Fruit fly (Drosophila melanogaster) whole organism, embryonic: ENCODE data around the gene CG31948.

ENCODE experiments used
- Abd-B ChIP-seq: fragments of 200-800 bp; sonication (Bioruptor generic); optimal IDR thresholded peaks from 2 replicates; lab custom pipeline; 2018; ENCODE audit warnings: missing biosample characterization, mild to moderate bottlenecking, missing genetic modification characterization, moderate library complexity
- Antp ChIP-seq: fragments of 200-800 bp; sonication (Bioruptor generic); optimal IDR thresholded peaks from 3 replicates; lab custom pipeline; 2016; ENCODE audit warnings: missing biosample characterization, missing genetic modification characterization
- Atf6 ChIP-seq: fragments of 200-800 bp; sonication (Bioruptor generic); IDR thresholded peaks from 2 replicates; pipeline ENCODE4 v1.3.6; 2022; ENCODE audit warnings: missing biosample characterization, missing genetic modification characterization
- CG10543 ChIP-seq: fragments of 200-800 bp; sonication (Bioruptor generic); optimal IDR thresholded peaks from 3 replicates; lab custom pipeline; 2017; ENCODE audit warnings: missing biosample characterization, mild to moderate bottlenecking, missing genetic modification characterization, moderate library complexity
- CG12104 ChIP-seq: fragments of 200-800 bp; sonication (Bioruptor generic); optimal IDR thresholded peaks from 3 replicates; lab custom pipeline; 2016; ENCODE audit warnings: missing biosample characterization, missing genetic modification characterization
- CG13624 ChIP-seq: fragments of 200-800 bp; sonication (Bioruptor generic); optimal IDR thresholded peaks from 2 replicates; lab custom pipeline; 2016; ENCODE audit warnings: missing biosample characterization, missing genetic modification characterization
- CG14710 ChIP-seq: fragments of 200-800 bp; sonication (Bioruptor generic); optimal IDR thresholded peaks from 3 replicates; lab custom pipeline; 2019; ENCODE audit warnings: missing biosample characterization, mild to moderate bottlenecking, missing genetic modification characterization, moderate library complexity
- CG15011 ChIP-seq: fragments of 200-800 bp; sonication (Bioruptor generic); optimal IDR thresholded peaks from 3 replicates; lab custom pipeline; 2018; ENCODE audit warnings: missing biosample characterization, mild to moderate bottlenecking, missing genetic modification characterization
- CG15696 ChIP-seq: fragments of 200-800 bp; sonication (Bioruptor generic); optimal IDR thresholded peaks from 2 replicates; lab custom pipeline; 2019; ENCODE audit warnings: missing biosample characterization, mild to moderate bottlenecking, missing genetic modification characterization, moderate library complexity
- CG2202 ChIP-seq: fragments of 200-800 bp; sonication (Bioruptor generic); optimal IDR thresholded peaks from 2 replicates; lab custom pipeline; 2018; ENCODE audit warnings: missing biosample characterization, mild to moderate bottlenecking, missing genetic modification characterization
- CG32532 ChIP-seq: fragments of 200-800 bp; sonication (Bioruptor generic); IDR thresholded peaks from 2 replicates; pipeline ENCODE4 v1.3.6; 2022; ENCODE audit warnings: missing biosample characterization, missing genetic modification characterization
- CG34422 ChIP-seq: fragments of 200-800 bp; sonication (Bioruptor generic); IDR thresholded peaks from 3 replicates; pipeline ENCODE4 v1.3.6; 2022; ENCODE audit warnings: missing biosample characterization, missing genetic modification characterization
- CG3726 ChIP-seq: fragments of 200-800 bp; sonication (Bioruptor generic); IDR thresholded peaks from 3 replicates; pipeline ENCODE4, ENCODE4 v1.3.6; 2022; ENCODE audit warnings: missing biosample characterization, missing genetic modification characterization
- CG5953 ChIP-seq: fragments of 200-800 bp; sonication (Bioruptor generic); IDR thresholded peaks from 2 replicates; pipeline ENCODE4 v1.3.6; 2022; ENCODE audit warnings: missing biosample characterization, missing genetic modification characterization
- CG6175 ChIP-seq: fragments of 200-800 bp; sonication (Bioruptor generic); IDR thresholded peaks from 3 replicates; pipeline ENCODE4 v1.3.6; 2022; ENCODE audit warnings: missing biosample characterization, missing genetic modification characterization
- CG6254 ChIP-seq: fragments of 200-800 bp; sonication (Bioruptor generic); optimal IDR thresholded peaks from 3 replicates; lab custom pipeline; 2017; ENCODE audit warnings: mild to moderate bottlenecking, missing biosample characterization, missing genetic modification reagents, missing genetic modification characterization
- CG7928 ChIP-seq: fragments of 200-800 bp; sonication (Bioruptor generic); optimal IDR thresholded peaks from 2 replicates; lab custom pipeline; 2017; ENCODE audit warnings: missing biosample characterization, mild to moderate bottlenecking, missing genetic modification characterization
- GATAe ChIP-seq: fragments of 200-800 bp; sonication (Bioruptor generic); conservative IDR thresholded peaks from 2 replicates; pipeline ENCODE4 v1.3.6; 2022; ENCODE audit warnings: missing biosample characterization, missing genetic modification characterization
- Gsc ChIP-seq: fragments of 200-800 bp; sonication (Bioruptor generic); IDR thresholded peaks from 2 replicates; pipeline ENCODE4 v1.3.6; 2022; ENCODE audit warnings: missing biosample characterization, missing genetic modification characterization
- Hey ChIP-seq: fragments of 200-800 bp; sonication (Bioruptor generic); optimal IDR thresholded peaks from 3 replicates; lab custom pipeline; 2018; ENCODE audit warnings: missing biosample characterization, mild to moderate bottlenecking, missing genetic modification characterization
- Med ChIP-seq: fragments of 200-800 bp; sonication (Bioruptor generic); peaks from one replicate; lab custom pipeline; 2016; ENCODE audit warnings: missing biosample characterization, missing genetic modification characterization, mild to moderate bottlenecking, inconsistent platforms, moderate library complexity
- Neu2 ChIP-seq: fragments of 200-800 bp; sonication (Bioruptor generic); optimal IDR thresholded peaks from 3 replicates; lab custom pipeline; 2016; ENCODE audit warnings: missing biosample characterization, missing genetic modification characterization, borderline replicate concordance
- NfI ChIP-seq: fragments of 200-800 bp; sonication (Bioruptor generic); optimal IDR thresholded peaks from 3 replicates; lab custom pipeline; 2018; ENCODE audit warnings: missing biosample characterization, mild to moderate bottlenecking, missing genetic modification characterization, moderate library complexity
- Poxn ChIP-seq: fragments of 200-800 bp; sonication (Bioruptor generic); IDR thresholded peaks from 2 replicates; pipeline ENCODE4 v1.3.6; 2022; ENCODE audit warnings: missing biosample characterization, missing genetic modification characterization
- abd-A ChIP-seq: fragments of 200-800 bp; sonication (Bioruptor generic); optimal IDR thresholded peaks from 3 replicates; lab custom pipeline; 2019; ENCODE audit warnings: missing biosample characterization, mild to moderate bottlenecking, missing genetic modification characterization, moderate library complexity
- al ChIP-seq: fragments of 200-800 bp; sonication (Bioruptor generic); IDR thresholded peaks from 2 replicates; pipeline ENCODE4 v1.3.6; 2022; ENCODE audit warnings: missing biosample characterization, missing genetic modification characterization
- bab2 ChIP-seq: fragments of 200-800 bp; sonication (Bioruptor generic); optimal IDR thresholded peaks from 2 replicates; lab custom pipeline; 2016; ENCODE audit warnings: missing biosample characterization, missing genetic modification characterization
- bbx ChIP-seq: fragments of 200-800 bp; sonication (Bioruptor generic); IDR thresholded peaks from 2 replicates; pipeline ENCODE4 v1.3.6; 2022; ENCODE audit warnings: missing biosample characterization, missing genetic modification characterization; ENCODE audit not compliant: partially characterized antibody
- br ChIP-seq: fragments of >200 bp; optimal IDR thresholded peaks from 2 replicates; lab custom pipeline; 2017
- cas ChIP-seq: fragments of 200-800 bp; sonication (Bioruptor generic); IDR thresholded peaks from 2 replicates; pipeline ENCODE4 v1.3.6; 2022; ENCODE audit warnings: missing biosample characterization, missing genetic modification characterization
- da ChIP-seq: fragments of 200-800 bp; sonication (Bioruptor generic); optimal IDR thresholded peaks from 2 replicates; lab custom pipeline; 2016; ENCODE audit warnings: missing biosample characterization, missing genetic modification characterization
- dati ChIP-seq: fragments of 200-800 bp; sonication (Bioruptor generic); IDR thresholded peaks from 2 replicates; pipeline ENCODE4 v1.3.6; 2022; ENCODE audit warnings: missing biosample characterization, missing genetic modification characterization
- eve ChIP-seq, 2 experiments: fragments of >200 bp; optimal IDR thresholded peaks; 2 replicates each; lab custom pipeline; 2017; ENCODE audit warnings: missing biosample characterization in 2 of 2, missing genetic modification characterization in 2 of 2
- gsb ChIP-seq: fragments of 200-800 bp; sonication (Bioruptor generic); IDR thresholded peaks from 2 replicates; pipeline ENCODE4 v1.3.6; 2022; ENCODE audit warnings: missing biosample characterization, missing genetic modification characterization
- gt ChIP-seq: fragments of 200-800 bp; sonication (Bioruptor generic); IDR thresholded peaks from 2 replicates; pipeline ENCODE4 v1.3.6; 2022; ENCODE audit warnings: missing biosample characterization, missing genetic modification characterization
- her ChIP-seq: fragments of 200-800 bp; sonication (Bioruptor generic); optimal IDR thresholded peaks from 2 replicates; lab custom pipeline; 2016; ENCODE audit warnings: missing biosample characterization, missing genetic modification characterization
- hkb ChIP-seq, 2 experiments: fragments of 200-800 bp in 1 of 2; fragments of >200 bp in 1 of 2; sonication (Bioruptor generic) in 1 of 2; IDR thresholded peaks in 1 of 2; optimal IDR thresholded peaks in 1 of 2; 2 replicates each; pipeline versions ENCODE4 v1.3.6 to Lab custom; 2017 to 2022; ENCODE audit warnings: missing biosample characterization in 1 of 2, missing genetic modification characterization in 1 of 2
- kni ChIP-seq: fragments of 200-800 bp; sonication (Bioruptor generic); optimal IDR thresholded peaks from 3 replicates; lab custom pipeline; 2017; ENCODE audit warnings: mild to moderate bottlenecking, missing biosample characterization, missing genetic modification reagents, missing genetic modification characterization
- lab ChIP-seq: fragments of 200-800 bp; sonication (Bioruptor generic); optimal IDR thresholded peaks from 3 replicates; lab custom pipeline; 2017; ENCODE audit warnings: missing biosample characterization, missing genetic modification characterization, mild to moderate bottlenecking, moderate library complexity, missing genetic modification reagents
- pnt ChIP-seq: fragments of 200-800 bp; sonication (Bioruptor generic); optimal IDR thresholded peaks from 3 replicates; lab custom pipeline; 2016; ENCODE audit warnings: missing biosample characterization, missing genetic modification characterization
- pzg ChIP-seq: fragments of 200-800 bp; sonication (Bioruptor generic); optimal IDR thresholded peaks from 3 replicates; lab custom pipeline; 2018; ENCODE audit warnings: missing biosample characterization, mild to moderate bottlenecking, missing genetic modification characterization, moderate library complexity
- repo ChIP-seq: fragments of 200-800 bp; sonication (Bioruptor generic); optimal IDR thresholded peaks from 2 replicates; lab custom pipeline; 2016; ENCODE audit warnings: missing biosample characterization, missing genetic modification characterization
- salm ChIP-seq: fragments of 200-800 bp; sonication (Bioruptor generic); optimal IDR thresholded peaks from 2 replicates; lab custom pipeline; 2018; ENCODE audit warnings: missing biosample characterization, mild to moderate bottlenecking, missing genetic modification characterization
- slou ChIP-seq: fragments of 200-800 bp; sonication (Bioruptor generic); optimal IDR thresholded peaks from 3 replicates; lab custom pipeline; 2016; ENCODE audit warnings: missing biosample characterization, missing genetic modification characterization
- ssp ChIP-seq: fragments of 200-800 bp; sonication (Bioruptor generic); IDR thresholded peaks from 2 replicates; pipeline ENCODE4 v1.3.6; 2022; ENCODE audit warnings: missing biosample characterization, missing genetic modification characterization
- stwl ChIP-seq: fragments of 200-800 bp; sonication (Bioruptor generic); optimal IDR thresholded peaks from 3 replicates; lab custom pipeline; 2018; ENCODE audit warnings: missing biosample characterization, mild to moderate bottlenecking, missing genetic modification characterization, moderate library complexity
- zen2 ChIP-seq: fragments of 200-800 bp; sonication (Bioruptor generic); IDR thresholded peaks from 3 replicates; pipeline ENCODE4 v1.3.6; 2022; ENCODE audit warnings: missing biosample characterization, missing genetic modification characterization; ENCODE audit not compliant: partially characterized antibody
- zfh1 ChIP-seq: fragments of 200-800 bp; sonication (Bioruptor generic); IDR thresholded peaks from 3 replicates; pipeline ENCODE4 v1.3.6; 2022; ENCODE audit warnings: missing biosample characterization, missing genetic modification characterization
- zfh2 ChIP-seq: fragments of 200-800 bp; sonication (Bioruptor generic); optimal IDR thresholded peaks from 2 replicates; lab custom pipeline; 2016; ENCODE audit warnings: missing biosample characterization, missing genetic modification characterization

The CG31948 gene

dm6 chr2L:2375655-2376417 is 40.7 kb downstream of the CG31948 start, which contains the start of gene Atxn7 (continued):
- TF ChIP-seq da (GFP tag; lab: Kevin White, UChicago) (peak; percentile 77), Neu2 (GFP tag; lab: Kevin White, UChicago) (peak; percentile 13), CG7928 (GFP tag; lab: Kevin White, UChicago) (no peak), Abd-B (GFP tag; lab: Kevin White, UChicago) (peak; percentile 10), CG13624 (peak; percentile 74), eve (GFP tag; optimal IDR thresholded peaks at IDR 0.05; lab: Kevin White, UChicago) (no peak), gt (no peak), repo (peak; percentile 1), CG6175 (peak; percentile 8; the same call in 1 of the 3 replicates), pnt (GFP tag; lab: Kevin White, UChicago) (no peak), pzg (peak; percentile 64), Med (peak; percentile 97), hkb (optimal IDR thresholded peaks at IDR 0.05; lab: Kevin White, UChicago) (no peak), hkb (GFP tag; IDR thresholded peaks at IDR 0.05; lab: Robert Waterston, UW) (peak; percentile 68), dati (GFP tag; lab: Robert Waterston, UW) (no peak), kni (peak; percentile 56), slou (GFP tag; lab: Kevin White, UChicago) (no peak), ssp (GFP tag; lab: Robert Waterston, UW) (no peak; the same call in 1 of the 2 replicates), br (lab: Kevin White, UChicago) (no peak), CG12104 (GFP tag; lab: Kevin White, UChicago) (peak; percentile 65), CG15696 (tag; lab: Kevin White, UChicago) (no peak), Poxn (GFP tag; lab: Robert Waterston, UW) (no peak), salm (peak; percentile 76), NfI (GFP tag; lab: Kevin White, UChicago) (peak; percentile 89), Antp (GFP tag; lab: Kevin White, UChicago) (peak; percentile 5), bbx (GFP tag; lab: Robert Waterston, UW) (peak; percentile 99), CG6254 (peak; percentile 50), Hey (tag; lab: Kevin White, UChicago) (peak; percentile 47), CG5953 (GFP tag; lab: Robert Waterston, UW) (peak; percentile 68; the same call in 1 of the 2 replicates), stwl (peak; percentile 97), zfh2 (GFP tag; lab: Kevin White, UChicago) (peak; percentile 26), Gsc (no peak), Atf6 (peak; percentile 39), her (no peak), CG32532 (GFP tag; lab: Robert Waterston, UW) (peak; percentile 63), GATAe (GFP tag; lab: Robert Waterston, UW) (no peak), al (GFP tag; lab: Robert Waterston, UW) (peak; percentile 44; the same call in 1 of the 2 replicates), CG15011 (GFP tag; lab: Kevin White, UChicago) (peak; percentile 28), gsb (GFP tag; lab: Robert Waterston, UW) (no peak), CG10543 (peak; percentile 61), abd-A (tag; lab: Kevin White, UChicago) (peak; percentile 24), CG3726 (no peak), cas (GFP tag; lab: Robert Waterston, UW) (no peak), bab2 (GFP tag; lab: Kevin White, UChicago) (peak; percentile 24), CG34422 (GFP tag; lab: Robert Waterston, UW) (peak; percentile 94), CG2202 (tag; lab: Kevin White, UChicago) (peak; percentile 57), CG14710 (tag; lab: Kevin White, UChicago) (peak; percentile 52), zfh1 (peak; percentile 88), lab (GFP tag; lab: Kevin White, UChicago) (peak; percentile 81), zen2 (GFP tag; lab: Robert Waterston, UW) (peak; percentile 97)
